Fruit fly (Drosophila melanogaster): ENCODE data around the gene CG14624.
A peak's percentile ranks its signal among the peaks of the same experiment; 100 is the strongest.

CG14624 gene

dm6 chrX:1256742-1257441 is 50.4 kb downstream of the CG14624 start (continued):
- TF ChIP-seq lab (GFP tag; optimal IDR thresholded peaks at IDR 0.05), result peak; percentile 58
- no peak for TF ChIP-seq disco-r (GFP tag; optimal IDR thresholded peaks at IDR 0.05)
- TF ChIP-seq H15 (GFP tag; IDR thresholded peaks at IDR 0.05), result no peak
- TF ChIP-seq CG12219 (GFP tag; optimal IDR thresholded peaks at IDR 0.05), result no peak
- TF ChIP-seq chinmo (GFP tag; IDR thresholded peaks at IDR 0.05; ENCODE audit: partially characterized antibody), result peak; percentile 78; the same call in 1 of the 4 replicates
- TF ChIP-seq sug (tag; optimal IDR thresholded peaks at IDR 0.05), result peak; percentile 73
- no peak for TF ChIP-seq lola (GFP tag; optimal IDR thresholded peaks at IDR 0.05)
- TF ChIP-seq CG12942 (GFP tag; optimal IDR thresholded peaks at IDR 0.05), result no peak
- no peak for TF ChIP-seq ato (GFP tag; IDR thresholded peaks at IDR 0.05; ENCODE audit: partially characterized antibody)
- no peak for TF ChIP-seq CG18619 (GFP tag; optimal IDR thresholded peaks at IDR 0.05)
- TF ChIP-seq stc (GFP tag; IDR thresholded peaks at IDR 0.05), result no peak
- no peak for TF ChIP-seq CG6654 (GFP tag; optimal IDR thresholded peaks at IDR 0.05)
- no peak for TF ChIP-seq gsb (GFP tag; IDR thresholded peaks at IDR 0.05)
- no peak for TF ChIP-seq chn (GFP tag; optimal IDR thresholded peaks at IDR 0.05)
- TF ChIP-seq cwo (GFP tag; optimal IDR thresholded peaks at IDR 0.05), result no peak
- no peak for TF ChIP-seq nau (GFP tag; optimal IDR thresholded peaks at IDR 0.05)
- TF ChIP-seq CG30431 (GFP tag; optimal IDR thresholded peaks at IDR 0.05), result no peak
- no peak for TF ChIP-seq CG10321 (GFP tag; IDR thresholded peaks at IDR 0.05)
